Fruit fly (Drosophila melanogaster) whole organism, pupa: ENCODE data around the gene CG11380.

Experiments
- CG10348 ChIP-seq: fragments of 200-800 bp; sonication (Bioruptor generic); IDR thresholded peaks from 2 replicates; pipeline ENCODE4 v1.3.6; 2022; ENCODE audit warnings: missing biosample characterization, missing genetic modification characterization
- CG12605 ChIP-seq: fragments of 200-800 bp; sonication (Bioruptor generic); IDR thresholded peaks from 2 replicates; pipeline ENCODE4 v1.3.6; 2022; ENCODE audit warnings: missing biosample characterization, missing genetic modification characterization
- CG13204 ChIP-seq: fragments of 200-800 bp; sonication (Bioruptor generic); optimal IDR thresholded peaks from 2 replicates; lab custom pipeline; 2018; ENCODE audit warnings: missing biosample characterization, mild to moderate bottlenecking, missing genetic modification characterization, moderate library complexity
- CG14655 ChIP-seq: fragments of 200-800 bp; sonication (Bioruptor generic); optimal IDR thresholded peaks from 3 replicates; lab custom pipeline; 2017; ENCODE audit warnings: mild to moderate bottlenecking, missing biosample characterization, missing genetic modification reagents, missing genetic modification characterization
- CG15710 ChIP-seq: fragments of 200-800 bp; sonication (Bioruptor generic); optimal IDR thresholded peaks from 2 replicates; lab custom pipeline; 2018; ENCODE audit warnings: missing biosample characterization, mild to moderate bottlenecking, missing genetic modification characterization, moderate library complexity
- CG17806 ChIP-seq: fragments of 200-800 bp; sonication (Bioruptor generic); optimal IDR thresholded peaks from 2 replicates; lab custom pipeline; 2018; ENCODE audit warnings: missing biosample characterization, mild to moderate bottlenecking, missing genetic modification characterization, moderate library complexity
- CG32121 ChIP-seq: fragments of 200-800 bp; sonication (Bioruptor generic); IDR thresholded peaks from 2 replicates; pipeline ENCODE4 v1.3.6; 2022; ENCODE audit warnings: missing biosample characterization, missing genetic modification characterization
- CG34367 ChIP-seq: fragments of 200-800 bp; sonication (Bioruptor generic); optimal IDR thresholded peaks from 2 replicates; lab custom pipeline; 2018; ENCODE audit warnings: missing biosample characterization, mild to moderate bottlenecking, missing genetic modification characterization
- CG4496 ChIP-seq: fragments of 200-800 bp; sonication (Bioruptor generic); IDR thresholded peaks from 3 replicates; pipeline ENCODE4 v1.3.6; 2022; ENCODE audit warnings: missing biosample characterization, missing genetic modification characterization
- CG8159 ChIP-seq: fragments of 200-800 bp; sonication (Bioruptor generic); optimal IDR thresholded peaks from 3 replicates; lab custom pipeline; 2018; ENCODE audit warnings: missing biosample characterization, mild to moderate bottlenecking, missing genetic modification characterization, moderate library complexity
- CG8301 ChIP-seq: fragments of 200-800 bp; sonication (Bioruptor generic); optimal IDR thresholded peaks from 2 replicates; lab custom pipeline; 2018; ENCODE audit warnings: missing biosample characterization, mild to moderate bottlenecking, missing genetic modification characterization
- CG9948 ChIP-seq: fragments of 200-800 bp; sonication (Bioruptor generic); optimal IDR thresholded peaks from 2 replicates; lab custom pipeline; 2018; ENCODE audit warnings: missing biosample characterization, mild to moderate bottlenecking, missing genetic modification characterization, moderate library complexity
- D1 ChIP-seq: fragments of 200-800 bp; sonication (Bioruptor generic); optimal IDR thresholded peaks from 2 replicates; lab custom pipeline; 2018; ENCODE audit warnings: missing biosample characterization, mild to moderate bottlenecking, missing genetic modification characterization, moderate library complexity
- EcR ChIP-seq: fragments of 200-800 bp; sonication (Bioruptor generic); optimal IDR thresholded peaks from 3 replicates; lab custom pipeline; 2019; ENCODE audit warnings: missing biosample characterization, missing genetic modification characterization, mild to moderate bottlenecking, moderate library complexity, missing genetic modification reagents
- Ets98B ChIP-seq: fragments of 200-800 bp; sonication (Bioruptor generic); IDR thresholded peaks from 2 replicates; pipeline ENCODE4 v1.3.6; 2022; ENCODE audit warnings: missing biosample characterization, missing genetic modification characterization
- Pif1A ChIP-seq: fragments of 200-800 bp; sonication (Bioruptor generic); optimal IDR thresholded peaks from 3 replicates; lab custom pipeline; 2016; ENCODE audit warnings: missing biosample characterization, missing genetic modification characterization
- Pif1B ChIP-seq: fragments of 200-800 bp; sonication (Bioruptor generic); optimal IDR thresholded peaks from 3 replicates; lab custom pipeline; 2016; ENCODE audit warnings: missing biosample characterization, missing genetic modification characterization
- Snoo ChIP-seq: fragments of 200-800 bp; sonication (Bioruptor generic); optimal IDR thresholded peaks from 3 replicates; lab custom pipeline; 2017; ENCODE audit warnings: missing biosample characterization, mild to moderate bottlenecking, missing genetic modification characterization, inconsistent platforms
- fd96Ca ChIP-seq: fragments of 200-800 bp; sonication (Bioruptor generic); IDR thresholded peaks from 3 replicates; pipeline ENCODE4 v1.3.6; 2022; ENCODE audit warnings: missing biosample characterization, missing genetic modification characterization
- gl ChIP-seq: fragments of 200-800 bp; sonication (Bioruptor generic); optimal IDR thresholded peaks from 2 replicates; lab custom pipeline; 2018; ENCODE audit warnings: missing biosample characterization, mild to moderate bottlenecking, missing genetic modification characterization
- rn ChIP-seq: fragments of 200-800 bp; sonication (Bioruptor generic); IDR thresholded peaks from 2 replicates; pipeline ENCODE4 v1.3.6; 2022; ENCODE audit warnings: missing biosample characterization, missing genetic modification characterization

The CG11380 gene

dm6 chrX:1216681-1217080, 25.6 kb downstream of the CG11380 start:
- peak; percentile 43; the same call in 1 of the 3 replicates for TF ChIP-seq CG4496
- TF ChIP-seq CG12605 (GFP tag; lab: Robert Waterston, UW) = peak; percentile 29; the same call in 1 of the 2 replicates
- TF ChIP-seq CG17806 = no peak
- TF ChIP-seq Ets98B (GFP tag; lab: Robert Waterston, UW) = 0 out of 2 replicates have a peak, but pooled peaks have one; percentile 16
- no peak for TF ChIP-seq CG8159 (tag; lab: Kevin White, UChicago)
- TF ChIP-seq, all 21 proteins: peak for 3

dm6 chrX:1225859-1226258, 34.8 kb downstream of the CG11380 start:
- TF ChIP-seq CG17806 (no peak), EcR (GFP tag; lab: Kevin White, UChicago) (peak; percentile 23)
- TF ChIP-seq, all 21 proteins: peak for 1

- TF ChIP-seq CG17806 = peak; percentile 16
- no peak for TF ChIP-seq CG13204 (GFP tag; lab: Kevin White, UChicago)
- TF ChIP-seq CG15710 = no peak
- peak; percentile 10; the same call in 1 of the 2 replicates for TF ChIP-seq Ets98B (GFP tag; lab: Robert Waterston, UW)
- peak; percentile 57; the same call in 2 of the 3 replicates for TF ChIP-seq CG4496
- no peak for TF ChIP-seq CG10348
- TF ChIP-seq CG34367 (tag; lab: Kevin White, UChicago) = no peak
- no peak for TF ChIP-seq Pif1A
- no peak for TF ChIP-seq gl
- peak; percentile 37 for TF ChIP-seq Pif1B (GFP tag; lab: Kevin White, UChicago)
- TF ChIP-seq CG14655 (GFP tag; lab: Kevin White, UChicago) = no peak
- TF ChIP-seq CG9948 = peak; percentile 31
- no peak for TF ChIP-seq rn (GFP tag; lab: Robert Waterston, UW)
- peak; percentile 66; the same call in 2 of the 3 replicates for TF ChIP-seq fd96Ca
- TF ChIP-seq D1 (tag; lab: Kevin White, UChicago) = no peak
- TF ChIP-seq CG8301 (tag; lab: Kevin White, UChicago) = no peak
- TF ChIP-seq EcR (GFP tag; lab: Kevin White, UChicago) = no peak
- TF ChIP-seq Snoo = no peak
- TF ChIP-seq CG12605 (GFP tag; lab: Robert Waterston, UW) = peak; percentile 39; the same call in 1 of the 2 replicates
- TF ChIP-seq CG8159 (tag; lab: Kevin White, UChicago) = peak; percentile 20
- TF ChIP-seq CG32121 (GFP tag; lab: Robert Waterston, UW) = no peak
These were observed 38.0 kb downstream of the CG11380 start for dm6 chrX:1229098-1229497.

- no peak for TF ChIP-seq rn (GFP tag; lab: Robert Waterston, UW)
- no peak for TF ChIP-seq CG17806
- TF ChIP-seq EcR (GFP tag; lab: Kevin White, UChicago) = peak; percentile 87
These were observed 38.5 kb downstream of the CG11380 start for dm6 chrX:1229567-1229966.

dm6 chrX:1231707-1232106, 40.6 kb downstream of the CG11380 start:
- TF ChIP-seq CG8159 (tag; lab: Kevin White, UChicago) (peak; percentile 30), D1 (tag; lab: Kevin White, UChicago) (no peak), CG4496 (peak; percentile 76; the same call in 2 of the 3 replicates), CG15710 (no peak), Ets98B (GFP tag; lab: Robert Waterston, UW) (peak; percentile 67), CG32121 (GFP tag; lab: Robert Waterston, UW) (peak; percentile 70), Snoo (no peak), CG10348 (no peak), rn (GFP tag; lab: Robert Waterston, UW) (no peak), CG34367 (tag; lab: Kevin White, UChicago) (no peak), CG8301 (tag; lab: Kevin White, UChicago) (peak; percentile 4), CG13204 (GFP tag; lab: Kevin White, UChicago) (no peak), EcR (GFP tag; lab: Kevin White, UChicago) (no peak), fd96Ca (peak; percentile 64), Pif1B (GFP tag; lab: Kevin White, UChicago) (no peak), CG17806 (no peak), Pif1A (no peak), CG14655 (GFP tag; lab: Kevin White, UChicago) (no peak), gl (no peak), CG12605 (GFP tag; lab: Robert Waterston, UW) (peak; percentile 16; the same call in 1 of the 2 replicates), CG9948 (no peak)

dm6 chrX:1232533-1233212, 41.6 kb downstream of the CG11380 start:
- TF ChIP-seq CG13204 (GFP tag; lab: Kevin White, UChicago) (peak; percentile 69), EcR (GFP tag; lab: Kevin White, UChicago) (peak; percentile 39), CG32121 (GFP tag; lab: Robert Waterston, UW) (no peak), rn (GFP tag; lab: Robert Waterston, UW) (no peak), CG8159 (tag; lab: Kevin White, UChicago) (no peak), CG10348 (no peak), D1 (tag; lab: Kevin White, UChicago) (no peak)
- TF ChIP-seq, all 21 proteins: peak for 2

dm6 chrX:1233989-1234388, 42.9 kb downstream of the CG11380 start:
- TF ChIP-seq CG9948 = no peak
- TF ChIP-seq rn (GFP tag; lab: Robert Waterston, UW) = no peak
- TF ChIP-seq CG13204 (GFP tag; lab: Kevin White, UChicago) = peak; percentile 27
- TF ChIP-seq CG32121 (GFP tag; lab: Robert Waterston, UW) = 0 out of 2 replicates have a peak, but pooled peaks have one; percentile 15
- no peak for TF ChIP-seq Snoo
- no peak for TF ChIP-seq CG12605 (GFP tag; lab: Robert Waterston, UW)
